Fruit fly (Drosophila melanogaster): ENCODE measurements around the gene gudu.

gudu gene

DNA sequence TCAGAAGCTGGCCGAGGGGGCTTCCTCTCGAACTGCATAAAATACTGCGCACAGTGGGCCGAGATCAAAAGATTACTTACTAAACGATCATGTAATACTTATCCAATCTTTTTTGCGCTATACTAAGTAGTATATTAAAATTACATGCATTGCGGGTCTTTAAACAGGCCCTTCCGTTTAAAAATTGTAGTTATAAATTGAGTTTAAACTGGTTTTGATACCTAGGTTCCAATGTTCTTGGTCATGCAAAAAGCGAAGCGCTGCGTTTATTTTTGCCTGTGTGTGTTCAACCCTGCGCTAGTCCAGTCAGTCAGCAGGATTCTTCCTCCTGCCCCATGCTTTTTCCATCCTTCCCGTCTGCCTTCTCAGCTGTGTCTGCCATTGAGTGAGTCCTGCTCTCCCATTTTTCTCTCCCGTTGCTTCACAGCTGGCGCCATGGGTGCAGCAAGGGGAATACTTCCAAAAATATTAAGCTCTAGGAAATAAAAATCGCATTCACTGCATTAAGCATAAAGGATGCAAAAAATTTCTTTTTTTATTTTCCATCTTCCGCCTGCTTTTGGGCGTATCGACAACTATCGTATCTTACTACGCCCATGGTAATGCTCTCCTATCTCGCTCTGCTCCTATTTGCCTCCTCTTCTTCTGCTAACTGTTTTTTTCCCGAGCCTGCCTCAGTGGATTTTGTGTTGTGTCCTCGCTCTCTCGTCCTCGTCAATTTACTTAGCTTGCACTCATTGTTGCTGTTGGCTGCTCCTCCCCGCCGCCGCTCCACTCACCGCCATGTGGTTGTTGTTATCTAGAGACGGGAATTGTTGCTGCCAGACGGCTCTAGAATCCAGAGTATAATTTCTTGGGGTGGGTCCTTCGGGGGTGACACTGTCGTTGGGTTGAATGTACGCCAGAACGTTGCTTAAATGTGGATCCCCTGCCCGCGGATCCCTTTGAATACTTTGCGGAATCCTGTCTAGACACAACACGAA is 32.3 kb downstream of the gudu start (continued):
- TF ChIP-seq kah (GFP tag; optimal IDR thresholded peaks at IDR 0.05) (no peak), CG30431 (GFP tag; optimal IDR thresholded peaks at IDR 0.05) (no peak), pros (GFP tag; optimal IDR thresholded peaks at IDR 0.05) (no peak), CG31224 (GFP tag; IDR thresholded peaks at IDR 0.05) (peak; percentile 65), CG3065 (GFP tag; optimal IDR thresholded peaks at IDR 0.05) (no peak), Dip3 (GFP tag; optimal IDR thresholded peaks at IDR 0.05) (peak; percentile 48), Sin3A (optimal IDR thresholded peaks at IDR 0.05) (no peak), maf-S (GFP tag; optimal IDR thresholded peaks at IDR 0.05) (peak; percentile 51), CG10979 (tag; optimal IDR thresholded peaks at IDR 0.05) (peak; percentile 44), sens (GFP tag) (peak; percentile 90), usp (GFP tag; optimal IDR thresholded peaks at IDR 0.05) (no peak), ERR (GFP tag; optimal IDR thresholded peaks at IDR 0.05) (peak; percentile 69), Ets65A (GFP tag) (peak; percentile 91), CG10431 (GFP tag; optimal IDR thresholded peaks at IDR 0.05) (no peak), pan (optimal IDR thresholded peaks at IDR 0.05) (no peak), pan (GFP tag; optimal IDR thresholded peaks at IDR 0.05 in 1 of 2, IDR thresholded peaks at IDR 0.05 in 1 of 2) (peak in 1 of 2 experiments; percentile 54), vfl (GFP tag; optimal IDR thresholded peaks at IDR 0.05) (peak; percentile 55), ttk (GFP tag; IDR thresholded peaks at IDR 0.05) (peak; percentile 53; the same call in 1 of the 2 replicates), sr (GFP tag; IDR thresholded peaks at IDR 0.05) (no peak), Ets97D (GFP tag; optimal IDR thresholded peaks at IDR 0.05) (no peak), chif (GFP tag; optimal IDR thresholded peaks at IDR 0.05) (peak; percentile 28 to 37), so (GFP tag; IDR thresholded peaks at IDR 0.05) (no peak), luna (GFP tag; optimal IDR thresholded peaks at IDR 0.05) (peak; percentile 52), CG11398 (GFP tag; optimal IDR thresholded peaks at IDR 0.05) (peak; percentile 13), CG31441 (GFP tag; IDR thresholded peaks at IDR 0.05) (peak; percentile 47; the same call in 1 of the 2 replicates), Drgx (GFP tag; IDR thresholded peaks at IDR 0.05) (peak; percentile 71), CG11696 (GFP tag; IDR thresholded peaks at IDR 0.05) (no peak), CG3726 (GFP tag; IDR thresholded peaks at IDR 0.05) (no peak), CG32532 (GFP tag; IDR thresholded peaks at IDR 0.05) (peak; percentile 87), sc (optimal IDR thresholded peaks at IDR 0.05) (no peak), sc (GFP tag; optimal IDR thresholded peaks at IDR 0.05) (no peak), Bdp1 (GFP tag; optimal IDR thresholded peaks at IDR 0.05) (peak; percentile 35), CkIIα-i1 (GFP tag; IDR thresholded peaks at IDR 0.05) (0 out of 2 replicates have a peak, but pooled peaks have one; percentile 4), run (tag; optimal IDR thresholded peaks at IDR 0.05) (no peak), Dip2 (GFP tag; IDR thresholded peaks at IDR 0.05) (no peak), GATAe (GFP tag; conservative IDR thresholded peaks at IDR 0.05) (no peak), crol (GFP tag; IDR thresholded peaks at IDR 0.05) (0 out of 2 replicates have a peak, but pooled peaks have one; percentile 36), CG8359 (GFP tag; optimal IDR thresholded peaks at IDR 0.05; ENCODE audit: borderline replicate concordance) (no peak), CG10462 (GFP tag; optimal IDR thresholded peaks at IDR 0.05) (no peak), CG30020 (tag; optimal IDR thresholded peaks at IDR 0.05) (no peak), Lhr (GFP tag; optimal IDR thresholded peaks at IDR 0.05) (no peak), CG12219 (GFP tag; optimal IDR thresholded peaks at IDR 0.05) (peak; percentile 30), nau (GFP tag; optimal IDR thresholded peaks at IDR 0.05) (no peak), CG17361 (GFP tag; IDR thresholded peaks at IDR 0.05) (peak; percentile 47; the same call in 1 of the 3 replicates), repo (GFP tag; optimal IDR thresholded peaks at IDR 0.05) (peak; percentile 39), HLHmδ (GFP tag; optimal IDR thresholded peaks at IDR 0.05) (no peak), Tbp (GFP tag; optimal IDR thresholded peaks at IDR 0.05) (no peak), br (optimal IDR thresholded peaks at IDR 0.05) (no peak), Mes4 (GFP tag; optimal IDR thresholded peaks at IDR 0.05) (peak; percentile 2), MESR4 (GFP tag; optimal IDR thresholded peaks at IDR 0.05) (no peak), inv (GFP tag; IDR thresholded peaks at IDR 0.05; ENCODE audit: partially characterized antibody) (no peak)

Measured in whole organism, embryonic.